Worm (Caenorhabditis elegans) whole organism, young adult: ENCODE results near the gene ints-9.

ENCODE experiments used
- F49E8.2 ChIP-seq: sonication (generic microtip); optimal IDR thresholded peaks from 3 replicates; lab custom pipeline; 2017; ENCODE audit warnings: missing genetic modification characterization, mild to moderate bottlenecking, missing compliant biosample characterization, antibody characterized with exemption, moderate library complexity; ENCODE audit not compliant: insufficient read depth
- Y53F4B.3 ChIP-seq: fragments of 200-800 bp; sonication (Bioruptor generic); IDR thresholded peaks from 2 replicates; pipeline ENCODE4 v1.3.6; 2022; ENCODE audit warnings: missing genetic modification reagents, missing genetic modification characterization, missing compliant biosample characterization
- akir-1 ChIP-seq: fragments of 200-800 bp; sonication (Bioruptor generic); optimal IDR thresholded peaks from 2 replicates; lab custom pipeline; 2018; ENCODE audit warnings: mild to moderate bottlenecking, missing genetic modification characterization, moderate library complexity, missing compliant biosample characterization
- aptf-3 ChIP-seq: fragments of 200-800 bp; sonication (Bioruptor generic); IDR thresholded peaks from 2 replicates; pipeline ENCODE4 v1.3.6; 2022; ENCODE audit warnings: missing genetic modification characterization, missing compliant biosample characterization
- attf-5 ChIP-seq: fragments of 200-800 bp; sonication (Bioruptor generic); optimal IDR thresholded peaks from 2 replicates; lab custom pipeline; 2018; ENCODE audit warnings: mild to moderate bottlenecking, missing genetic modification characterization, missing compliant biosample characterization
- bed-1 ChIP-seq: fragments of 200-800 bp; sonication (Bioruptor generic); IDR thresholded peaks from 2 replicates; pipeline ENCODE4 v1.3.6; 2022; ENCODE audit warnings: missing genetic modification reagents, missing genetic modification characterization, missing compliant biosample characterization
- dpl-1 ChIP-seq: fragments of 150-350 bp; optimal IDR thresholded peaks from 2 replicates; lab custom pipeline; 2014; ENCODE audit warnings: missing biosample characterization, missing genetic modification reagents, missing genetic modification characterization
- egl-18 ChIP-seq: fragments of 200-800 bp; sonication (Bioruptor generic); IDR thresholded peaks from 2 replicates; pipeline ENCODE4 v1.3.6; 2022; ENCODE audit warnings: missing genetic modification reagents, missing genetic modification characterization, missing compliant biosample characterization
- madf-8 ChIP-seq: fragments of 200-800 bp; sonication (Bioruptor generic); conservative IDR thresholded peaks from 2 replicates; pipeline ENCODE4 v1.3.6; 2022; ENCODE audit warnings: missing genetic modification reagents, missing genetic modification characterization, missing compliant biosample characterization
- rec-8 ChIP-seq, 2 experiments: sonication (generic microtip); optimal IDR thresholded peaks; 2 replicates each; lab custom pipeline; 2016; ENCODE audit warnings: mild to moderate bottlenecking in 2 of 2, missing genetic modification characterization in 2 of 2, missing genetic modification reagents in 2 of 2, missing genotype in 2 of 2, missing biosample characterization in 1 of 2, missing compliant biosample characterization in 1 of 2, moderate library complexity in 1 of 2
- rpc-1 ChIP-seq, 2 experiments: fragments of 150-350 bp in 1 of 2; sonication (generic microtip) in 1 of 2; optimal IDR thresholded peaks; 2 replicates each; lab custom pipeline; 2014 to 2018; ENCODE audit warnings: missing biosample characterization in 1 of 2, missing genetic modification characterization in 1 of 2, missing genetic modification reagents in 1 of 2, missing genotype in 1 of 2
- somi-1 ChIP-seq: fragments of 200-800 bp; sonication (Bioruptor generic); optimal IDR thresholded peaks from 2 replicates; lab custom pipeline; 2018; ENCODE audit warnings: mild to moderate bottlenecking, missing genetic modification characterization, missing compliant biosample characterization

ce11 chrV:7624152-7624551 is 48.5 kb downstream of the ints-9 start, which contains the start of gene C50E3.13:
- TF ChIP-seq aptf-3 = no peak
- no peak for TF ChIP-seq somi-1 (GFP tag; lab: Kevin White, UChicago)
- TF ChIP-seq dpl-1 (GFP tag; lab: Kevin White, UChicago) = no peak
- TF ChIP-seq akir-1 (GFP tag; lab: Kevin White, UChicago) = no peak
- TF ChIP-seq egl-18 (GFP tag; lab: Robert Waterston, UW) = no peak
- no peak for TF ChIP-seq F49E8.2 (tag; lab: Kevin White, UChicago)
- TF ChIP-seq madf-8 = no peak
- no peak for TF ChIP-seq rpc-1 (optimal IDR thresholded peaks at IDR 0.05; lab: Kevin White, UChicago)
- TF ChIP-seq rpc-1 (tag; optimal IDR thresholded peaks at IDR 0.05; lab: Kevin White, UChicago) = no peak
- TF ChIP-seq attf-5 (GFP tag; lab: Kevin White, UChicago) = no peak
- no peak for TF ChIP-seq rec-8 (tag; optimal IDR thresholded peaks at IDR 0.05; lab: Kevin White, UChicago)
- TF ChIP-seq bed-1 (GFP tag; lab: Robert Waterston, UW) = no peak
- no peak for TF ChIP-seq Y53F4B.3 (GFP tag; lab: Robert Waterston, UW)
